Worm (Caenorhabditis elegans) whole organism, early embryonic: ENCODE data around the gene Y77E11A.8.

ENCODE experiments used
- B0310.2 ChIP-seq: sonication (generic microtip); optimal IDR thresholded peaks from 2 replicates; lab custom pipeline; 2016; ENCODE audit warnings: mild to moderate bottlenecking, missing genetic modification characterization, missing compliant biosample characterization
- F13C5.2 ChIP-seq: sonication (generic microtip); optimal IDR thresholded peaks from 2 replicates; lab custom pipeline; 2017; ENCODE audit warnings: mild to moderate bottlenecking, missing genetic modification characterization, inconsistent platforms, missing compliant biosample characterization
- aly-1 ChIP-seq: sonication (generic microtip); optimal IDR thresholded peaks from 2 replicates; lab custom pipeline; 2016; ENCODE audit warnings: missing genetic modification characterization, missing compliant biosample characterization
- ama-1 ChIP-seq: fragments of 150-350 bp; optimal IDR thresholded peaks from 2 replicates; lab custom pipeline; 2014
- ceh-13 ChIP-seq: fragments of 200-800 bp; sonication (Bioruptor generic); optimal IDR thresholded peaks from 2 replicates; lab custom pipeline; 2018; ENCODE audit warnings: mild to moderate bottlenecking, missing genetic modification characterization, missing compliant biosample characterization
- ceh-36 ChIP-seq: sonication (generic microtip); optimal IDR thresholded peaks from 2 replicates; lab custom pipeline; 2016; ENCODE audit warnings: missing genetic modification characterization, inconsistent platforms, missing compliant biosample characterization
- ets-7 ChIP-seq: sonication (generic microtip); optimal IDR thresholded peaks from 2 replicates; lab custom pipeline; 2016; ENCODE audit warnings: missing genotype, missing genetic modification characterization, missing compliant biosample characterization
- flt-1 ChIP-seq: fragments of 200-800 bp; sonication (Bioruptor generic); IDR thresholded peaks from 2 replicates; pipeline ENCODE4 v1.3.6; 2022; ENCODE audit warnings: missing genetic modification characterization, missing compliant biosample characterization
- hmbx-1 ChIP-seq: sonication (generic microtip); optimal IDR thresholded peaks from 2 replicates; lab custom pipeline; 2016; ENCODE audit warnings: mild to moderate bottlenecking, missing genetic modification characterization, missing compliant biosample characterization
- hmg-4 ChIP-seq: fragments of 200-800 bp; sonication (Bioruptor generic); optimal IDR thresholded peaks from 2 replicates; lab custom pipeline; 2018; ENCODE audit warnings: mild to moderate bottlenecking, missing genetic modification characterization, missing compliant biosample characterization
- hnd-1 ChIP-seq: sonication (generic microtip); optimal IDR thresholded peaks from 2 replicates; lab custom pipeline; 2016; ENCODE audit warnings: missing genetic modification characterization, missing compliant biosample characterization
- pes-1 ChIP-seq: fragments of 200-800 bp; sonication (Bioruptor generic); IDR thresholded peaks from 2 replicates; pipeline ENCODE4 v1.3.6; 2022; ENCODE audit warnings: missing genetic modification reagents, missing genetic modification characterization, missing compliant biosample characterization
- scrt-1 ChIP-seq: fragments of 200-800 bp; sonication (Bioruptor generic); IDR thresholded peaks from 2 replicates; pipeline ENCODE4 v1.3.6; 2022; ENCODE audit warnings: missing genetic modification characterization, missing compliant biosample characterization
- sea-1 ChIP-seq: fragments of 200-800 bp; sonication (Bioruptor generic); conservative IDR thresholded peaks from 2 replicates; pipeline ENCODE4 v1.3.6; 2022; ENCODE audit warnings: missing genetic modification characterization, missing compliant biosample characterization
- tbx-11 ChIP-seq: fragments of 200-800 bp; sonication (Bioruptor generic); IDR thresholded peaks from 2 replicates; pipeline ENCODE4 v1.3.6; 2022; ENCODE audit warnings: missing genetic modification characterization, missing compliant biosample characterization
- tbx-37 ChIP-seq: fragments of 200-800 bp; sonication (Bioruptor generic); conservative IDR thresholded peaks from 2 replicates; pipeline ENCODE4 v1.3.6; 2022; ENCODE audit warnings: missing genetic modification reagents, missing genetic modification characterization, missing compliant biosample characterization
- tra-4 ChIP-seq: sonication (generic microtip); optimal IDR thresholded peaks from 2 replicates; lab custom pipeline; 2017; ENCODE audit warnings: missing genetic modification characterization, missing compliant biosample characterization

Y77E11A.8 gene

ce11 chrIV:1407049-1407448 lies 17.8 kb downstream of the Y77E11A.8 start:
- no peak for TF ChIP-seq tbx-11 (GFP tag; lab: Robert Waterston, UW)
- TF ChIP-seq hmbx-1 (tag; lab: Kevin White, UChicago) = no peak
- no peak for TF ChIP-seq tbx-37
- no peak for TF ChIP-seq pes-1 (GFP tag; lab: Robert Waterston, UW)
- TF ChIP-seq ets-7 (tag; lab: Kevin White, UChicago) = no peak
- TF ChIP-seq sea-1 = no peak
- no peak for TF ChIP-seq flt-1
- no peak for TF ChIP-seq ceh-13 (GFP tag; lab: Kevin White, UChicago)
- TF ChIP-seq aly-1 = no peak

ce11 chrIV:1406267-1406666 lies 18.6 kb downstream of the Y77E11A.8 start, which contains the start of gene spp-31:
Gene spp-31 (plus strand): TSS chrIV:1406567.
- TF ChIP-seq sea-1 (no peak), tra-4 (tag; lab: Kevin White, UChicago) (no peak), ets-7 (tag; lab: Kevin White, UChicago) (no peak), ceh-13 (GFP tag; lab: Kevin White, UChicago) (no peak), ama-1 (no peak), hmg-4 (GFP tag; lab: Kevin White, UChicago) (no peak), tbx-37 (no peak)

- TF ChIP-seq tbx-11 (GFP tag; lab: Robert Waterston, UW) (no peak), tra-4 (tag; lab: Kevin White, UChicago) (no peak), tbx-37 (no peak), ets-7 (tag; lab: Kevin White, UChicago) (no peak), scrt-1 (GFP tag; lab: Robert Waterston, UW) (no peak), ceh-36 (no peak), hmg-4 (GFP tag; lab: Kevin White, UChicago) (no peak), F13C5.2 (no peak), ceh-13 (GFP tag; lab: Kevin White, UChicago) (no peak), sea-1 (no peak), hnd-1 (tag; lab: Kevin White, UChicago) (no peak), aly-1 (no peak), pes-1 (GFP tag; lab: Robert Waterston, UW) (no peak), hmbx-1 (tag; lab: Kevin White, UChicago) (no peak), flt-1 (no peak), ama-1 (no peak)
These were observed 19.1 kb downstream of the Y77E11A.8 start for ce11 chrIV:1405780-1406179.

- TF ChIP-seq F13C5.2 = no peak
- TF ChIP-seq aly-1 = no peak
- TF ChIP-seq pes-1 (GFP tag; lab: Robert Waterston, UW) = no peak
- TF ChIP-seq hmg-4 (GFP tag; lab: Kevin White, UChicago) = no peak
- no peak for TF ChIP-seq flt-1
- no peak for TF ChIP-seq ceh-36
These were observed 20.9 kb downstream of the Y77E11A.8 start for ce11 chrIV:1403960-1404359.

ce11 chrIV:1400016-1400415 lies 24.8 kb downstream of the Y77E11A.8 start:
- no peak for TF ChIP-seq aly-1
- no peak for TF ChIP-seq hmg-4 (GFP tag; lab: Kevin White, UChicago)
- no peak for TF ChIP-seq hnd-1 (tag; lab: Kevin White, UChicago)

- TF ChIP-seq ceh-13 (GFP tag; lab: Kevin White, UChicago) (no peak), hmbx-1 (tag; lab: Kevin White, UChicago) (no peak), ama-1 (no peak), tbx-11 (GFP tag; lab: Robert Waterston, UW) (no peak), tra-4 (tag; lab: Kevin White, UChicago) (no peak), ceh-36 (no peak), ets-7 (tag; lab: Kevin White, UChicago) (no peak), hnd-1 (tag; lab: Kevin White, UChicago) (no peak), B0310.2 (tag; lab: Kevin White, UChicago) (no peak), tbx-37 (no peak), pes-1 (GFP tag; lab: Robert Waterston, UW) (no peak), aly-1 (no peak)
These were observed 27.0 kb downstream of the Y77E11A.8 start for ce11 chrIV:1397895-1398294.

- TF ChIP-seq B0310.2 (tag; lab: Kevin White, UChicago) (no peak), ama-1 (no peak), ceh-13 (GFP tag; lab: Kevin White, UChicago) (no peak), hmbx-1 (tag; lab: Kevin White, UChicago) (no peak), tra-4 (tag; lab: Kevin White, UChicago) (no peak), scrt-1 (GFP tag; lab: Robert Waterston, UW) (no peak), aly-1 (no peak), ceh-36 (no peak), tbx-11 (GFP tag; lab: Robert Waterston, UW) (no peak), flt-1 (no peak), hnd-1 (tag; lab: Kevin White, UChicago) (no peak), sea-1 (no peak), tbx-37 (no peak), hmg-4 (GFP tag; lab: Kevin White, UChicago) (no peak), ets-7 (tag; lab: Kevin White, UChicago) (no peak), pes-1 (GFP tag; lab: Robert Waterston, UW) (no peak), F13C5.2 (no peak)
These were observed 30.8 kb downstream of the Y77E11A.8 start for ce11 chrIV:1394077-1394476.

- TF ChIP-seq ceh-36 (no peak), tbx-11 (GFP tag; lab: Robert Waterston, UW) (no peak), hmg-4 (GFP tag; lab: Kevin White, UChicago) (no peak), tbx-37 (no peak), aly-1 (no peak), ceh-13 (GFP tag; lab: Kevin White, UChicago) (no peak), sea-1 (no peak), flt-1 (no peak), F13C5.2 (no peak), tra-4 (tag; lab: Kevin White, UChicago) (no peak)
These were observed 33.4 kb downstream of the Y77E11A.8 start for ce11 chrIV:1391446-1391845.
